Fruit fly (Drosophila melanogaster): Measurements from ENCODE around the gene CG17378.
A peak's percentile ranks its signal among the peaks of the same experiment; 100 is the strongest.

CG17378 gene

DNA sequence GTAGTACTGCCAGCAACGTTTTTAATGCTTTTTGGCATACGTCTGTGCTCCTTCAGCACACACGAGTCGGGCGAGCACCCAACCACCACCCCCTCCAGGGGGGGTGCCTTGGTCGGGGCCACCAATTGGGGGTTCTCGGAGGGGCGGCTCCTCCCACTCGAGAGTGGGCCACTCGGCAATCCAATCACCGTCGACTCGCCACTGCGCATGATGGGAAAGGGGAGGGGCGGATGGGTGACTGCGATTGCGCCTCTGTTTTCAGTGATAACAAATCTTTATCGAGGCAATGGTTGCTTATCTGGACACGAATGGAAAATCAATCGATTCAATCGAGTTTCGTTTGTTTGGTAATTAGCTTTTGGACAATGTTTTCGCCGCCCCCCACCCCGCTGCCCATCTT lies 43.7 kb downstream of the CG17378 start (continued):
- TF ChIP-seq Ravus (GFP tag; IDR thresholded peaks at IDR 0.05): no peak
- no peak for TF ChIP-seq Sry-δ (GFP tag; optimal IDR thresholded peaks at IDR 0.05)
- no peak for TF ChIP-seq CG30403 (GFP tag; optimal IDR thresholded peaks at IDR 0.05)
- TF ChIP-seq jigr1 (GFP tag; IDR thresholded peaks at IDR 0.05): no peak
- TF ChIP-seq tx (GFP tag; optimal IDR thresholded peaks at IDR 0.05): no peak
- no peak for TF ChIP-seq danr (GFP tag; IDR thresholded peaks at IDR 0.05)
- no peak for TF ChIP-seq CG4282 (GFP tag; optimal IDR thresholded peaks at IDR 0.05)
- no peak for TF ChIP-seq CG3838 (GFP tag; optimal IDR thresholded peaks at IDR 0.05)
- no peak for TF ChIP-seq CG9727 (GFP tag; optimal IDR thresholded peaks at IDR 0.05)
- no peak for TF ChIP-seq CG6272 (GFP tag; IDR thresholded peaks at IDR 0.05)
- TF ChIP-seq az2 (GFP tag; optimal IDR thresholded peaks at IDR 0.05): no peak
- no peak for TF ChIP-seq ara (GFP tag; IDR thresholded peaks at IDR 0.05)
- TF ChIP-seq Hey (tag; optimal IDR thresholded peaks at IDR 0.05): peak; percentile 13
- TF ChIP-seq D (optimal IDR thresholded peaks at IDR 0.05): no peak
- no peak for TF ChIP-seq D (GFP tag; optimal IDR thresholded peaks at IDR 0.05)
- TF ChIP-seq CG11085 (GFP tag; IDR thresholded peaks at IDR 0.05): no peak
- no peak for TF ChIP-seq slp2 (GFP tag; optimal IDR thresholded peaks at IDR 0.05)
- no peak for TF ChIP-seq tio (GFP tag; optimal IDR thresholded peaks at IDR 0.05)
- TF ChIP-seq lab (GFP tag; optimal IDR thresholded peaks at IDR 0.05): peak; percentile 4
- no peak for TF ChIP-seq CG8359 (GFP tag; optimal IDR thresholded peaks at IDR 0.05; ENCODE audit: borderline replicate concordance)
- no peak for TF ChIP-seq vnd (GFP tag; IDR thresholded peaks at IDR 0.05; ENCODE audit: partially characterized antibody)
- TF ChIP-seq CG8478 (optimal IDR thresholded peaks at IDR 0.05): no peak
- TF ChIP-seq CG10462 (GFP tag; optimal IDR thresholded peaks at IDR 0.05): no peak
- TF ChIP-seq ac (GFP tag; optimal IDR thresholded peaks at IDR 0.05): no peak
- no peak for TF ChIP-seq Dref (GFP tag; IDR thresholded peaks at IDR 0.05)
- no peak for TF ChIP-seq D19A (tag; optimal IDR thresholded peaks at IDR 0.05)

dm6 chr2L:6818357-6818756 lies 44.5 kb downstream of the CG17378 start:
- no peak for TF ChIP-seq cad (GFP tag; optimal IDR thresholded peaks at IDR 0.05)
- no peak for TF ChIP-seq sr (GFP tag; IDR thresholded peaks at IDR 0.05)
- TF ChIP-seq D19A (tag; optimal IDR thresholded peaks at IDR 0.05): peak; percentile 6
- no peak for TF ChIP-seq CG8924 (tag; optimal IDR thresholded peaks at IDR 0.05)
- no peak for TF ChIP-seq CG17361 (GFP tag; IDR thresholded peaks at IDR 0.05)
- TF ChIP-seq CG1603 (tag; optimal IDR thresholded peaks at IDR 0.05): peak; percentile 41
- TF ChIP-seq sc (optimal IDR thresholded peaks at IDR 0.05): no peak
- TF ChIP-seq sc (GFP tag; optimal IDR thresholded peaks at IDR 0.05): peak; percentile 42
- TF ChIP-seq CG17385 (GFP tag; optimal IDR thresholded peaks at IDR 0.05): no peak
- TF ChIP-seq Dip3 (GFP tag; optimal IDR thresholded peaks at IDR 0.05): no peak
- TF ChIP-seq CG11398 (GFP tag; optimal IDR thresholded peaks at IDR 0.05): no peak
- no peak for TF ChIP-seq zfh1 (GFP tag; IDR thresholded peaks at IDR 0.05)
- peak; percentile 32 for TF ChIP-seq gem (tag; optimal IDR thresholded peaks at IDR 0.05)
- TF ChIP-seq esg (GFP tag; conservative IDR thresholded peaks at IDR 0.05): no peak
- no peak for TF ChIP-seq CG16779 (GFP tag; IDR thresholded peaks at IDR 0.05)
- peak; percentile 67 for TF ChIP-seq CG15696 (tag; optimal IDR thresholded peaks at IDR 0.05)
- peak; percentile 66 for TF ChIP-seq Med (GFP tag)
- TF ChIP-seq Blimp-1 (GFP tag; optimal IDR thresholded peaks at IDR 0.05): peak; percentile 12
- no peak for TF ChIP-seq gt (GFP tag; IDR thresholded peaks at IDR 0.05)
- no peak for TF ChIP-seq CG18619 (GFP tag; optimal IDR thresholded peaks at IDR 0.05)
- TF ChIP-seq yki (optimal IDR thresholded peaks at IDR 0.05): no peak
- no peak for TF ChIP-seq CG31224 (GFP tag; IDR thresholded peaks at IDR 0.05)
- peak; percentile 59 for TF ChIP-seq CG2202 (tag; optimal IDR thresholded peaks at IDR 0.05)
- no peak for TF ChIP-seq grn (GFP tag; optimal IDR thresholded peaks at IDR 0.05)
- TF ChIP-seq CG9727 (GFP tag; optimal IDR thresholded peaks at IDR 0.05): peak; percentile 35
- TF ChIP-seq btn (GFP tag; optimal IDR thresholded peaks at IDR 0.05): no peak
- TF ChIP-seq Xrp1 (GFP tag; IDR thresholded peaks at IDR 0.05): peak; percentile 46
- peak; percentile 16 for TF ChIP-seq CG7987 (GFP tag; optimal IDR thresholded peaks at IDR 0.05)
- no peak for TF ChIP-seq eve (GFP tag; optimal IDR thresholded peaks at IDR 0.05)
- no peak for TF ChIP-seq CG18011 (GFP tag; optimal IDR thresholded peaks at IDR 0.05)
- peak; percentile 24 for TF ChIP-seq CG1529 (GFP tag; optimal IDR thresholded peaks at IDR 0.05)
